Fruit fly (Drosophila melanogaster) S2 (cell line): ENCODE measurements around the gene MED22.

ENCODE experiments used
- CG8478 ChIP-seq: fragments of >200 bp; optimal IDR thresholded peaks from 2 replicates; lab custom pipeline; 2018
- CTCF ChIP-seq, 2 experiments: fragments of >200 bp; optimal IDR thresholded peaks; 2 replicates each; lab custom pipeline; 2018

The MED22 gene

DNA sequence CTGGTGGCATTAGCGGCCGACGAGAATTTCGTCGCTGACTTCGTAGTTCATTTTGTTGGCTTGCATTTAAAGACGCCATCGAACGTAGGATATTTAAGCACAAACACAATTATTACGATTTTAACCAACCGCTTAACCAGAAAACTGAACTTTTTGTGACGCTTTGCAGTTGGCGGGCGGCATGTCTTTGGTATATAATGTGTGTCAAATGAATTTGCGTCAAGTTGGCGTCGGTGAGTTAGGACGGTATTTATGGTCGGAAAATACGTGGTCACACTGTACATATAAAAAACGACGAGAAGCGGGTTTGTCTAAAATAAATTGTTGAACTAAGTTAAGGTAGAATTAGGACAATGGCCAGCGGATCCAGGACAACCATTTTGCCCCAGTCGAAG is at the start of gene MED22, which contains the start of gene CG43867:
TSS of gene MED22 (plus strand) at position 277 of the 395 bp plus-strand sequence.
TSS of gene CG43867 (minus strand) at position 113 of the 395 bp plus-strand sequence.
- no peak for TF ChIP-seq CG8478
- no peak for TF ChIP-seq CTCF (optimal IDR thresholded peaks at IDR 0.05; lab: Kevin White, UChicago)

- TF ChIP-seq CTCF (optimal IDR thresholded peaks at IDR 0.05; lab: Kevin White, UChicago) (no peak), CG8478 (no peak)
Observed at dm6 chrX:894182-894581, 33.8 kb upstream of the MED22 start, which contains the start of gene CG11663. CG11663 (plus strand) TSS chrX:894482.

DNA sequence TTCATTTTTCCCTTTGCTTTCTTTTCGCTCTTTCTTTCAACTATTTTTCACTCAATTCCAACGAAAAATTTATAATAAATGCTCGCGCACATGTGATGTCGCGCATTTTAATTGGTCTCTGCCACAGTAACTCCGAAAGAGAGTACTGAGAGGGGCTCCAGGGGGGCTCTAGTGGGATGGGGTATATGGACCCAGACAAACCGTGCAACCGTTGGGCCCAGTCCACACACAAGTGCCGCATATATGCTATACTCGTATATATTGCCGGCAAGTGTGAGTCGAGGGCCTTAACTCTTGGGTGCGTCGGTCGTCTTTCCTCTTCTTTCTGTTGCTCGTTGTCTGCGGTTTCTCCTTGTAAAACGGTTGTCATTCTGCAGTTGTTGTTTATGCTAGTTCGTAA is 29.6 kb upstream of the MED22 start:
- no peak for TF ChIP-seq CG8478
- TF ChIP-seq CTCF (optimal IDR thresholded peaks at IDR 0.05; lab: Kevin White, UChicago) = no peak

DNA sequence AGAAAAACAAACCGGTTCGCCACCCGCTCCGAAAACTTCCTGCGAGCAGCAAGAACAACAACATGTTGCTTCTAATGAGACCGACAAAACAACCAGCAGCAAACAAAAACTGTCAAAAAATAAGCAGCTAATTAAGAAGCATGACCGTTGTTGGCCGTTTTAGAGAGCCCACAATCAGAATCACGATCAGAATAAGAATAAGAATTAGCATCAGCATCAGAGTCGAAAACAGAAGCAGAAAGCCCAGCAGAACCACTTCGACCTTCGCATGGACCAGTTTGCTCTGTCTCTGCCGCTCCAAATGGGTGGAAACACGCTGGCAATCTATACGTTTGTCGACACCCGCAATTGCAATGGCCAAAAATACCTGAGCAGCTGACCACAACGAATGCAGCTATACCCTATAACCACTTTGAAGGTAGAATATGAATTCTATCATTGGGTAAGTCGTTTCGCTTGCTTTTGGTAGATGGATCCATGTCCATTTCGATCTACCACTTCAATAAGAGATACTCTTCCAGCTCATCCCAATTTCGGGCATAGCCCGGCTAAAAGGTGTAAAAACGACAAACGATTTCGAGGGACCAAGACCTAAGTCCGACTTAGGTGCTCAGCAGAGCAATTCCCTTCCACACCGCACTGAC is 28.4 kb upstream of the MED22 start:
- TF ChIP-seq CG8478 (no peak), CTCF (optimal IDR thresholded peaks at IDR 0.05; lab: Kevin White, UChicago) (no peak)

dm6 chrX:900725-901345 is 27.1 kb upstream of the MED22 start:
- TF ChIP-seq CG8478 (no peak), CTCF (optimal IDR thresholded peaks at IDR 0.05; lab: Kevin White, UChicago) (no peak)

DNA sequence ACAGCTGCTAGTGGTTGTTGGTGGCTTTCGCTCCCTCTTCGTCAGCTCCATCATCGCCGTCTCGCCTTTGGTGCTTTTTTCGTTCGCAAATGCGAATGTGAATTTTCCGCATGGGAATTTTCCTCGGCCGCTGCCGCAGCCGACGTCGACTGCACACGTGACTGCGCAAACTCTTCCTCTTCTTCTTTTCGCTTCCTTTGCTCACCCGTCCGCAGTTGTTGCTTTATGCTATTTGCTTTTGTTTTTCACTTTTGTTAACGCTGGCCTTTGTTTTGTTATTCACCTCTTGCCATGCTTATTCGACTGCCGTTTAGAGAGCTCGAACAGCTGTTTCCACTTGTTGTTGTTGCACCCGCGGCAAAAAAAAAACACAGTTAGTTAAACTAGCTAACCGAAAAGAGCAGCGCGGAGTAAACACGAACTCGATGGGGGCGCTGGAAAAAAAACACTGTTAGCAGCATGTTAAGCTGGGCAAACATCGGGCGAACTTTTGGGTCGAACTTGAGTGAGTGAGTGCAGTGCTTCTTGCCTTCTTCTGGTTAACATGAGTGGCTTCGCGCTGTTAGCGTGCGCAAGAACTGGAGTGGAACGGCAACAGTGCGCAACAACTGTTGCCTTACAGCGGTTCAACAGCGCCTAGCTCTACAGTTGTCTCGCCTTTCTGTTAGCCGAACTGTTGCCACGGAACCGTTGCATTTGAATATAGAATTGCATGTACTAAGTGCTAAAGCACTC is 19.0 kb upstream of the MED22 start:
- no peak for TF ChIP-seq CG8478
- TF ChIP-seq CTCF (optimal IDR thresholded peaks at IDR 0.05; lab: Kevin White, UChicago) = no peak

DNA sequence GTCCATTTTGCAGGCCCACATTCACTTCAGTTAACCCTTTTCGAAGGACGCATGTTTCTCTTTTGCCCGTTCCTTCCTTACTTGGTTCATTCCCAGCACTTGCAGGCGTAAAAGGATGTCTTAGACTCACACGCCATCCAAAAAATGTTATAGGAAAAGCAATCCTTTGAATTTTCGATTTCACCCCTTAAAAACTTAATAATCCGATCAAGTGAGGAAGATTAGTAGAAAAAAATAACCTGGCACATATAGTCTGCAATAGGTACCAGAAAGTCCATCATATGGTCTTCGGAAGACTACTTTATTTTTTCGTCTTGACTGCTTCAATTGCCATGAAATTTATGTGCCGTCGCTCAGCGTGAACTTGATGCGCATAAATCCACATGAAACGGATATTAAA is 6.6 kb upstream of the MED22 start:
- no peak for TF ChIP-seq CTCF (optimal IDR thresholded peaks at IDR 0.05; lab: Kevin White, UChicago)
- no peak for TF ChIP-seq CG8478

- TF ChIP-seq CG8478 = no peak
Observed at dm6 chrX:927209-927862, 603 bp upstream of the MED22 start, which contains the start of gene Lztr1. Lztr1 (minus strand) TSS chrX:927582.

DNA sequence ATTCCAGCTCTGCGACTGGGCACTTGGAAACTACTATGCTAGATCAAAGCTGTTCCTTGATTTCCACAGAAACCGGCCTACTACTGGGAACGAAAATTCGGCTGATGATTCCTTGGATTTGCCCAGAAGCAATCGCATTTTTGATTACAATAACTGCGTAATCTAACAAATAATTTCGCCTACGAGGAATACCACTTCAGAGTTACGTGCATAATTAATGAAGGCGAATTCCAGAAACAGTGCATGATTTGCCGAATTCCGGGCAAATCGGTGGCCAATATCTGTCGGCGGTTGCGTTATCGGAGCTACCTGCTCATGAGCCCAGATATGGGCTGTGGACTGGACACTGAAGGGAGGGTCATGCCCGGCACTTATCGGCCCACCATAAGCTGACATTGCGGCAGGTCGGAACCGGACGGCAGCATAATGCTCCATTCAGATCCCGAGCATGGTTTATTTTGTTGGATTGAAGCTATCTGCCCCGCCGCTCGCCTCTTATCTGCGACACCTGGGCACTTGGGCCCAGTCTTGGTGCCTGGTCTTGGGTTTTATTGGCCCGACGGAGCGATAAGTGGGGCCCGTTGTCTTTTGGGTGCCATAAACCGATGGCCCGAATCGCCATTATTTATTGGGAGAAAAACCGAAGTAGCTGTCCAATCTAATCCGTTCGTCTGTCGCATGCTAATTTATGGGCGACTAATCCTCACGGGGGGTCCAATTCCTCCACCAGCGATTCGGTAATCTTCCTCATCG is 2.3 kb downstream of the MED22 start, which contains the start of gene CG3708:
TSS of gene CG3708 (minus strand) at position 51 of the 753 bp plus-strand sequence.
- TF ChIP-seq CG8478 = no peak
- no peak for TF ChIP-seq CTCF (optimal IDR thresholded peaks at IDR 0.05; lab: Kevin White, UChicago)

- TF ChIP-seq CG8478 (no peak), CTCF (optimal IDR thresholded peaks at IDR 0.05; lab: Kevin White, UChicago) (no peak)
Observed at dm6 chrX:932166-932565, 4.2 kb downstream of the MED22 start, which contains the start of the genes CG32815 and CG3706. CG32815 (plus strand) TSS chrX:932466. CG3706 (minus strand) TSS chrX:932475.

DNA sequence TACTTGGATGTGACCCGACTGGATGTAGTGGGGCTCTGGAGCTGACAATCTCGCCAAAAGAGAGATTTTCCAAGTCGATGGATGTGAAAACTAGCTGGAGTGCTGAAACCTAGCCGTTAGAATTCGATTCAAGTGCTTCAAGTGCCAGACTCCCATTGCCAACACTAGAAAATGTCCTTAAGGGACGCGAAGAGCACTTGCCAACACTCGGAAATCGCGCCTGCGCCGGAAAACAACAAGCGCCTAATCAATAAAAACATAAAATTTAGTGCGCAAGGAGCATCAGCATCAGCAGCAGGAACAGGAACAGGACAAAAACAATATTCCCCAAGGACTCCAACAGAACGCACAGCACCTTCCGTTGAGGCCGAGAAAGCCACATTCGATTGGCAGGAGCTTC is 4.9 kb downstream of the MED22 start:
- no peak for TF ChIP-seq CTCF (optimal IDR thresholded peaks at IDR 0.05; lab: Kevin White, UChicago)
- TF ChIP-seq CG8478 = no peak

DNA sequence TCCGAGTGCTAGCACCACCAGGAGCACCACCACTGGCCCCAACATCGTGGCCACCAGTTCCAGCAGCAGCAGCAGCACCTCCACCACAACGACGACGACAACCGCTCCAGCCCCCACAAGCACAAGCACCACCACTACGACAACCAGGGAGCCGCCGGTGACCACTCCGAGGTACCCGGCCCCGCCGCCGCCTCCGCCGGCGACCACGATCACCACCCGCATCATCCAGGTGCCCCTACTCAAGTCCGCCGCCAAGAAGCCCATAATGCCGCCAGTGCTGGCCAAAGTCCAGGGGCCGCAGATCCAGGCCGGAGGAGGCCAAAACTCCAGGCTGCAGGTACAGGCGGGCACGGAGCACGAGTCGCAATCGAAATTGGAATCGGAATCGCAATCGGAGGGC is 6.1 kb downstream of the MED22 start:
- no peak for TF ChIP-seq CTCF (optimal IDR thresholded peaks at IDR 0.05; lab: Kevin White, UChicago)

DNA sequence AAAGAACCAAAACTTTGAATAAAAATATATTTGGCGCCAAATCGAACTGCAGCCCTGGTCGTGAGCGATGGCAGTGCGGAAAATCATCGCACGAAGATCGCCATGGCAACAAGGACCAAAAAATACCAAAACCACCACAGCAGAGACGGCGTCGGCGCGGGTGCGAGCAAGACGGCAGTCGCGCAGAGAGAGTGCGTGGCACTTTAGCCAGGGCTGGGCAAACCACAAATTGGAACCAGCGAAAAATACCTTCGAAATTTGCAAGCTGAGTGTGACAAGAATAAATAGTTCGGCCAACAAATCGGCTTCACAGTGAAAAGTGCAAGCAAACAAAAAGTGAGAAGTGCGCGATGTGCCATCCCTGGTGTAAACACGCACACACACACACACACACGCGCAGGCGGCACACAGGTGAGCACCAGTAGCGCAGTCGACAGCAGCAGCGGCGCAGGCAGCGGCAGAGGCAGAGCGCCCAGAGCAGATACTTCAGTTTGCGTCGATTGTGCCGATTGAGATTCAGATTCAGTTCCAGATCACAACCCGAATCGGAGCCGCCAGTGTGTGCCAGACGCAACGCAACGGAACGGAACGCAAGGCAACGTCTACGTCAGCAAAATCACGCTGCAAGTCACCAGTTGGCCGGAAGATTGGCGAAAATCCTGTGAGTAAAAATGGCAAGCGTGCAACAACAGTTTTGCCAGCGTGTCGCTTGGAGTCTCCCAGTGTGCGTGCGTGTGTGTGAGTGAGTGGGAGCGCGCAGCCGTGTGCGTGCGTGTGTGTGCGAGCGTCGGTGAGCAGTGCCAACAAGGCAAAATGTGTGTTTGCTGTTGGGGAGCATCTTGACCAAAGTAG is 7.3 kb downstream of the MED22 start, which contains the start of gene TRAM:
TSS of gene TRAM (plus strand) at position 184 of the 852 bp plus-strand sequence.
- TF ChIP-seq CG8478 = no peak
- peak; percentile 24 to 54 for TF ChIP-seq CTCF (optimal IDR thresholded peaks at IDR 0.05; lab: Kevin White, UChicago)

DNA sequence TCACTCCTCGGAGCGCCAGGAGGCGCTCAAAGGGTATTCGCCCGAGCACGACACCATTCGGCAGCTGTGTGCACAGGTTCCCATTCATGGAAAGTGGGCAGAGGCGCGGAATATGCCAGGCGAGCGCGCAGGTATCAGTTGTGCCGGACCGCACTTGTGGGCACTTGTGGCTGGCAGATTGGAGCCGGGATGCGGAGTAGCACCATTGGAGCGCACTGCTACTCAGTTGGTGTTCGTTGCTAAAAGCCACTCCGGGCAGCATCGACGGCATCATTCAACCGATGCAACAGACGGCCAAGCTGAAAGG is 7.9 kb downstream of the MED22 start:
- TF ChIP-seq CTCF (optimal IDR thresholded peaks at IDR 0.05; lab: Kevin White, UChicago) (no peak), CG8478 (no peak)
